Fruit fly (Drosophila melanogaster): ENCODE results near the gene Pomp.

Pomp gene

dm6 chr2L:20835501-20835900 lies 48.0 kb downstream of the Pomp start, which contains the start of gene Oseg5:
Gene Oseg5, minus strand, starts transcription at chr2L:20835840.
- TF ChIP-seq h (optimal IDR thresholded peaks at IDR 0.05) (no peak), psq (optimal IDR thresholded peaks at IDR 0.05) (no peak), ttk (optimal IDR thresholded peaks at IDR 0.05) (no peak), Sin3A (optimal IDR thresholded peaks at IDR 0.05) (no peak), Myc (optimal IDR thresholded peaks at IDR 0.05) (no peak), insv (optimal IDR thresholded peaks at IDR 0.05) (no peak)

dm6 chr2L:20837885-20838284 lies 50.4 kb downstream of the Pomp start, which contains the start of gene Spn38F:
Gene Spn38F, minus strand, starts transcription at chr2L:20837985.
- TF ChIP-seq h (optimal IDR thresholded peaks at IDR 0.05) (no peak), ttk (optimal IDR thresholded peaks at IDR 0.05) (no peak), Sin3A (optimal IDR thresholded peaks at IDR 0.05) (no peak), Myc (optimal IDR thresholded peaks at IDR 0.05) (no peak), insv (optimal IDR thresholded peaks at IDR 0.05) (no peak), psq (optimal IDR thresholded peaks at IDR 0.05) (no peak)
